Fruit fly (Drosophila melanogaster): ENCODE measurements around the gene CG7065.

The CG7065 gene

dm6 chrX:9142224-9142802 lies at the start of gene CG7065:
TSS of gene CG7065 (plus strand) at chrX:9142493.
- TF ChIP-seq CG8301 (tag; optimal IDR thresholded peaks at IDR 0.05), result no peak

dm6 chrX:9093062-9093461 lies 49.2 kb upstream of the CG7065 start:
- TF ChIP-seq CG14655 (GFP tag; optimal IDR thresholded peaks at IDR 0.05) (no peak), Pif1B (GFP tag; optimal IDR thresholded peaks at IDR 0.05) (no peak), rn (GFP tag; IDR thresholded peaks at IDR 0.05) (no peak), CG4496 (GFP tag; IDR thresholded peaks at IDR 0.05) (no peak), CG9948 (tag; optimal IDR thresholded peaks at IDR 0.05) (no peak), CG13204 (GFP tag; optimal IDR thresholded peaks at IDR 0.05) (no peak), CG17806 (tag; optimal IDR thresholded peaks at IDR 0.05) (no peak), Pif1A (GFP tag; optimal IDR thresholded peaks at IDR 0.05) (no peak)

- TF ChIP-seq CG8159 (tag; optimal IDR thresholded peaks at IDR 0.05) (no peak), CG32121 (GFP tag; IDR thresholded peaks at IDR 0.05) (no peak), CG15710 (tag; optimal IDR thresholded peaks at IDR 0.05) (no peak), gl (tag; optimal IDR thresholded peaks at IDR 0.05) (no peak), CG12605 (GFP tag; IDR thresholded peaks at IDR 0.05) (no peak), CG10348 (GFP tag; IDR thresholded peaks at IDR 0.05) (no peak), CG13204 (GFP tag; optimal IDR thresholded peaks at IDR 0.05) (no peak)
These were observed 48.4 kb upstream of the CG7065 start for dm6 chrX:9093912-9094311.

- no peak for TF ChIP-seq CG10348 (GFP tag; IDR thresholded peaks at IDR 0.05)
- no peak for TF ChIP-seq Pif1B (GFP tag; optimal IDR thresholded peaks at IDR 0.05)
- TF ChIP-seq CG12605 (GFP tag; IDR thresholded peaks at IDR 0.05), result no peak
- TF ChIP-seq Snoo (tag; optimal IDR thresholded peaks at IDR 0.05), result no peak
These were observed 40.2 kb upstream of the CG7065 start for dm6 chrX:9102125-9102524.

- TF ChIP-seq CG8159 (tag; optimal IDR thresholded peaks at IDR 0.05) (no peak), CG32121 (GFP tag; IDR thresholded peaks at IDR 0.05) (no peak), CG15710 (tag; optimal IDR thresholded peaks at IDR 0.05) (no peak), CG17806 (tag; optimal IDR thresholded peaks at IDR 0.05) (no peak), CG14655 (GFP tag; optimal IDR thresholded peaks at IDR 0.05) (no peak), fd96Ca (GFP tag; IDR thresholded peaks at IDR 0.05) (no peak), CG10348 (GFP tag; IDR thresholded peaks at IDR 0.05) (no peak), CG8301 (tag; optimal IDR thresholded peaks at IDR 0.05) (no peak), rn (GFP tag; IDR thresholded peaks at IDR 0.05) (no peak), Ets98B (GFP tag; IDR thresholded peaks at IDR 0.05) (no peak), CG12605 (GFP tag; IDR thresholded peaks at IDR 0.05) (no peak), Pif1B (GFP tag; optimal IDR thresholded peaks at IDR 0.05) (no peak), Pif1A (GFP tag; optimal IDR thresholded peaks at IDR 0.05) (no peak)
These were observed 38.7 kb upstream of the CG7065 start, which contains the start of gene CG7766 for dm6 chrX:9103308-9104185. TSS of gene CG7766 (minus strand) at chrX:9103739.

- TF ChIP-seq CG4496 (GFP tag; IDR thresholded peaks at IDR 0.05), result peak; percentile 28; the same call in 1 of the 3 replicates
- no peak for TF ChIP-seq CG34367 (tag; optimal IDR thresholded peaks at IDR 0.05)
These were observed 36.0 kb upstream of the CG7065 start, which contains the start of gene Bx42 for dm6 chrX:9106212-9106774. TSS of gene Bx42 (minus strand) at chrX:9106604.

dm6 chrX:9106775-9107283 lies 35.5 kb upstream of the CG7065 start, which contains the start of gene Arfrp1:
TSS of gene Arfrp1 (plus strand) at chrX:9107069.
- TF ChIP-seq CG13204 (GFP tag; optimal IDR thresholded peaks at IDR 0.05), result no peak
- TF ChIP-seq CG32121 (GFP tag; IDR thresholded peaks at IDR 0.05), result no peak; the same call in 1 of the 2 replicates
- no peak for TF ChIP-seq CG8301 (tag; optimal IDR thresholded peaks at IDR 0.05)
- no peak for TF ChIP-seq gl (tag; optimal IDR thresholded peaks at IDR 0.05)
- no peak for TF ChIP-seq EcR (GFP tag; optimal IDR thresholded peaks at IDR 0.05)
- no peak for TF ChIP-seq CG34367 (tag; optimal IDR thresholded peaks at IDR 0.05)
- TF ChIP-seq Pif1A (GFP tag; optimal IDR thresholded peaks at IDR 0.05), result no peak
- no peak for TF ChIP-seq D1 (tag; optimal IDR thresholded peaks at IDR 0.05)
- TF ChIP-seq CG14655 (GFP tag; optimal IDR thresholded peaks at IDR 0.05), result no peak
- TF ChIP-seq CG4496 (GFP tag; IDR thresholded peaks at IDR 0.05), result peak; percentile 6; the same call in 1 of the 3 replicates
- 0 out of 3 replicates have a peak, but pooled peaks have one; percentile 24 for TF ChIP-seq fd96Ca (GFP tag; IDR thresholded peaks at IDR 0.05)
- TF ChIP-seq CG12605 (GFP tag; IDR thresholded peaks at IDR 0.05), result no peak
- TF ChIP-seq CG15710 (tag; optimal IDR thresholded peaks at IDR 0.05), result no peak
- TF ChIP-seq Snoo (tag; optimal IDR thresholded peaks at IDR 0.05), result no peak
- no peak for TF ChIP-seq CG8159 (tag; optimal IDR thresholded peaks at IDR 0.05)
- TF ChIP-seq rn (GFP tag; IDR thresholded peaks at IDR 0.05), result no peak
- peak; percentile 0 for TF ChIP-seq CG9948 (tag; optimal IDR thresholded peaks at IDR 0.05)
- no peak for TF ChIP-seq Pif1B (GFP tag; optimal IDR thresholded peaks at IDR 0.05)
- 0 out of 2 replicates have a peak, but pooled peaks have one; percentile 5 for TF ChIP-seq Ets98B (GFP tag; IDR thresholded peaks at IDR 0.05)
- no peak for TF ChIP-seq CG10348 (GFP tag; IDR thresholded peaks at IDR 0.05)
- no peak for TF ChIP-seq CG17806 (tag; optimal IDR thresholded peaks at IDR 0.05)

Measured in whole organism, pupa.